Fruit fly (Drosophila melanogaster): ENCODE measurements around the gene RabGGTb.

The RabGGTb gene

DNA sequence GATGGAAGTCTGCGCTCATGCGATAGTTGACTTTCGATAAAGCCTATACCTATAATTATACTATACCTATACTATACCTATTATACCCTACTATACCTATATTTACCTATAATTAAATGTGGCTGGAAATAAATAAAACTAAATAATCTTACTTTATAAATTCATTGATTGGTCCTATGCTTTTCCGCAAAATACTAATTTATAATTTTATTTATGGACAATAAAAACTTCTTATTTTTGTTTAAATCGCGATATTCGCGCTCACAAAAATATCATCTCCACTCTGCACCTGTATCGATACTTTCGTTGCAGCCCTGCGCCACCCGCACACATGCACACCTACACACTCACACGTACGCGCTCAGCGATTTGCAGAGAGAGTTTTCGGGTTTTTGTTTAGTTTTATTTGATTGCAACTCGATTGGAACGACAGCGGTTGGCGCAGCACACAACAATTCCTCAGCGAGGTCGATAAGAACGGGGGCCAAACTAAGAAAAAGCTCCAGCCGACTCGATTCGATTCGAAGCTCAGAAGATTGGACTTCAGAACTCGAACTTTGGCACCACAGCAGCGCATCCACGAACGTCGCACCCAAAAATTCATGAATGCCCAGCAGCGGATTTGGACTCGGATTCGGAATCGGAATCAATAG, 4.2 kb upstream of the RabGGTb start, which contains the start of gene CG8814 (continued):
- peak; percentile 81 for TF ChIP-seq unc-4 (GFP tag; IDR thresholded peaks at IDR 0.05; ENCODE audit: partially characterized antibody)
- TF ChIP-seq CG9797 (GFP tag; optimal IDR thresholded peaks at IDR 0.05) = peak; percentile 67
- TF ChIP-seq CG16813 (GFP tag; IDR thresholded peaks at IDR 0.05; ENCODE audit: partially characterized antibody) = peak; percentile 85
- TF ChIP-seq stc (GFP tag; IDR thresholded peaks at IDR 0.05) = peak; percentile 20; the same call in 1 of the 2 replicates
- peak; percentile 56; the same call in 1 of the 2 replicates for TF ChIP-seq Atf6 (GFP tag; IDR thresholded peaks at IDR 0.05)
- TF ChIP-seq Chrac-16 (GFP tag; optimal IDR thresholded peaks at IDR 0.05) = peak; percentile 57
- TF ChIP-seq CG2116 (GFP tag; optimal IDR thresholded peaks at IDR 0.05) = peak; percentile 99
- TF ChIP-seq CG16779 (GFP tag; IDR thresholded peaks at IDR 0.05) = no peak
- peak; percentile 75 for TF ChIP-seq CG6272 (GFP tag; IDR thresholded peaks at IDR 0.05)
- peak; percentile 72 for TF ChIP-seq gfzf (GFP tag; optimal IDR thresholded peaks at IDR 0.05)
- TF ChIP-seq HmgZ (tag; optimal IDR thresholded peaks at IDR 0.05) = no peak
- no peak for TF ChIP-seq eyg (GFP tag; optimal IDR thresholded peaks at IDR 0.05)
- peak; percentile 53 for TF ChIP-seq CG15269 (tag; optimal IDR thresholded peaks at IDR 0.05)
- TF ChIP-seq CG2678 (tag; optimal IDR thresholded peaks at IDR 0.05) = peak; percentile 74
- peak; percentile 58 for TF ChIP-seq CG10209 (GFP tag; optimal IDR thresholded peaks at IDR 0.05)
- no peak for TF ChIP-seq peb (GFP tag; IDR thresholded peaks at IDR 0.05)
- TF ChIP-seq en (GFP tag; optimal IDR thresholded peaks at IDR 0.05) = no peak
- TF ChIP-seq CG30403 (GFP tag; optimal IDR thresholded peaks at IDR 0.05) = peak; percentile 86
- no peak for TF ChIP-seq gt (GFP tag; IDR thresholded peaks at IDR 0.05)
- peak; percentile 56 for TF ChIP-seq Ada2b (GFP tag; IDR thresholded peaks at IDR 0.05)
- TF ChIP-seq CG34422 (GFP tag; IDR thresholded peaks at IDR 0.05) = peak; percentile 10
- peak; percentile 23 for TF ChIP-seq CG3407 (GFP tag; optimal IDR thresholded peaks at IDR 0.05)
- no peak for TF ChIP-seq CG2202 (tag; optimal IDR thresholded peaks at IDR 0.05)
- no peak for TF ChIP-seq Vsx1 (GFP tag; optimal IDR thresholded peaks at IDR 0.05)
- TF ChIP-seq CG7987 (GFP tag; optimal IDR thresholded peaks at IDR 0.05) = peak; percentile 0
- TF ChIP-seq ttk (GFP tag; IDR thresholded peaks at IDR 0.05) = no peak
- TF ChIP-seq CG18764 (GFP tag; optimal IDR thresholded peaks at IDR 0.05) = peak; percentile 45
- TF ChIP-seq tio (GFP tag; optimal IDR thresholded peaks at IDR 0.05) = peak; percentile 59
- no peak for TF ChIP-seq usp (GFP tag; optimal IDR thresholded peaks at IDR 0.05)
- TF ChIP-seq lmd (GFP tag; IDR thresholded peaks at IDR 0.05) = peak; percentile 57; the same call in 1 of the 2 replicates
- TF ChIP-seq pros (GFP tag; optimal IDR thresholded peaks at IDR 0.05) = no peak
- no peak for TF ChIP-seq cad (GFP tag; optimal IDR thresholded peaks at IDR 0.05)
- peak; percentile 66 for TF ChIP-seq Lhr (GFP tag; optimal IDR thresholded peaks at IDR 0.05)
- TF ChIP-seq dan (GFP tag; IDR thresholded peaks at IDR 0.05) = no peak
- TF ChIP-seq sisA (GFP tag; IDR thresholded peaks at IDR 0.05) = peak; percentile 63
- TF ChIP-seq CG18011 (GFP tag; optimal IDR thresholded peaks at IDR 0.05) = peak; percentile 28
- TF ChIP-seq CG15514 (GFP tag; optimal IDR thresholded peaks at IDR 0.05) = peak; percentile 68
- TF ChIP-seq zen (tag; optimal IDR thresholded peaks at IDR 0.05) = peak; percentile 52
- TF ChIP-seq fd3F (GFP tag; optimal IDR thresholded peaks at IDR 0.05) = peak; percentile 51
- TF ChIP-seq ranshi (GFP tag; IDR thresholded peaks at IDR 0.05) = peak; percentile 65; the same call in 1 of the 2 replicates
- peak; percentile 68; the same call in 2 of the 3 replicates for TF ChIP-seq CG11456 (GFP tag; IDR thresholded peaks at IDR 0.05)
- TF ChIP-seq phol (tag; optimal IDR thresholded peaks at IDR 0.05) = peak; percentile 88
- TF ChIP-seq CG10366 (GFP tag; IDR thresholded peaks at IDR 0.05) = peak; percentile 57
- TF ChIP-seq slou (GFP tag; optimal IDR thresholded peaks at IDR 0.05) = peak; percentile 68
- no peak for TF ChIP-seq bowl (GFP tag; IDR thresholded peaks at IDR 0.05)
- no peak for TF ChIP-seq Bdp1 (GFP tag; optimal IDR thresholded peaks at IDR 0.05)
- TF ChIP-seq CG18619 (GFP tag; optimal IDR thresholded peaks at IDR 0.05) = peak; percentile 57
- no peak for TF ChIP-seq CG31365 (tag; optimal IDR thresholded peaks at IDR 0.05)
- peak; percentile 26 for TF ChIP-seq bab2 (GFP tag; optimal IDR thresholded peaks at IDR 0.05)
- no peak for TF ChIP-seq shn (GFP tag; optimal IDR thresholded peaks at IDR 0.05)

Data from whole organism, embryonic.